Worm (Caenorhabditis elegans) whole organism, L2 larva: Measurements from ENCODE around the gene nst-1.

Source experiments
- ama-1 ChIP-seq: fragments of 150-350 bp; optimal IDR thresholded peaks from 2 replicates; lab custom pipeline; 2018; ENCODE audit warnings: inconsistent platforms
- snpc-4 ChIP-seq: fragments of 150-350 bp; optimal IDR thresholded peaks from 2 replicates; lab custom pipeline; 2014; ENCODE audit warnings: missing biosample characterization, missing genetic modification characterization

- TF ChIP-seq ama-1 (no peak), snpc-4 (tag; lab: Kevin White, UChicago) (no peak)
Observed at ce11 chrII:8263562-8263961, 19.4 kb downstream of the nst-1 start.
